Fruit fly (Drosophila melanogaster) whole organism, wandering third instar larva: ENCODE measurements around the gene Tango6.

Experiments used
- Abd-B ChIP-seq: fragments of >200 bp; optimal IDR thresholded peaks from 2 replicates; lab custom pipeline; 2017; ENCODE audit warnings: missing biosample characterization, missing genetic modification characterization
- CG32264 ChIP-seq: fragments of 200-800 bp; sonication (Bioruptor generic); optimal IDR thresholded peaks from 2 replicates; lab custom pipeline; 2016; ENCODE audit warnings: missing biosample characterization, missing genetic modification characterization
- CG9705 ChIP-seq: fragments of 200-800 bp; sonication (Bioruptor generic); optimal IDR thresholded peaks from 2 replicates; lab custom pipeline; 2018; ENCODE audit warnings: missing biosample characterization, mild to moderate bottlenecking, missing genetic modification characterization
- CrebA ChIP-seq: fragments of 200-800 bp; sonication (Bioruptor generic); optimal IDR thresholded peaks from 2 replicates; lab custom pipeline; 2016; ENCODE audit warnings: missing biosample characterization, mild to moderate bottlenecking, missing genetic modification characterization, borderline replicate concordance
- Dfd ChIP-seq: fragments of >200 bp; optimal IDR thresholded peaks from 2 replicates; lab custom pipeline; 2017; ENCODE audit warnings: missing biosample characterization, missing genetic modification characterization
- Dif ChIP-seq: fragments of 200-275, 200-300 bp; sonication (Bioruptor generic); optimal IDR thresholded peaks from 2 replicates; lab custom pipeline; 2018; ENCODE audit warnings: missing biosample characterization, missing genetic modification characterization; ENCODE audit not compliant: partially characterized antibody
- GATAd ChIP-seq: sonication (Bioruptor generic); optimal IDR thresholded peaks from 2 replicates; lab custom pipeline; 2016; ENCODE audit warnings: missing biosample characterization, missing genetic modification characterization
- HLH106 ChIP-seq: fragments of 200-800 bp; optimal IDR thresholded peaks from 3 replicates; lab custom pipeline; 2019; ENCODE audit warnings: missing biosample characterization, mild to moderate bottlenecking, missing genetic modification characterization, moderate library complexity
- Hnf4 ChIP-seq: fragments of 200-800 bp; sonication (Bioruptor generic); optimal IDR thresholded peaks from 2 replicates; lab custom pipeline; 2016; ENCODE audit warnings: missing biosample characterization, mild to moderate bottlenecking, missing genetic modification characterization
- Hr78 ChIP-seq: fragments of >200 bp; optimal IDR thresholded peaks from 2 replicates; lab custom pipeline; 2017; ENCODE audit warnings: missing biosample characterization, missing genetic modification characterization
- Hr83 ChIP-seq: fragments of 200-300 bp; sonication (Bioruptor generic); optimal IDR thresholded peaks from 2 replicates; lab custom pipeline; 2016; ENCODE audit warnings: missing biosample characterization, mild to moderate bottlenecking, missing genetic modification characterization, moderate library complexity; ENCODE audit not compliant: poor library complexity, severe bottlenecking
- Jra ChIP-seq: sonication (Bioruptor generic); optimal IDR thresholded peaks from 2 replicates; lab custom pipeline; 2016; ENCODE audit warnings: missing biosample characterization, missing genetic modification characterization
- Mio ChIP-seq: sonication (Bioruptor generic); optimal IDR thresholded peaks from 2 replicates; lab custom pipeline; 2016; ENCODE audit warnings: missing biosample characterization, missing genetic modification characterization
- Myc ChIP-seq: fragments of >200 bp; optimal IDR thresholded peaks from 2 replicates; lab custom pipeline; 2017
- N ChIP-seq: fragments of >200 bp; optimal IDR thresholded peaks from 2 replicates; lab custom pipeline; 2018; ENCODE audit warnings: missing biosample characterization, missing external identifiers, missing genetic modification characterization
- OdsH ChIP-seq: fragments of 200-800 bp; sonication (Bioruptor generic); optimal IDR thresholded peaks from 2 replicates; lab custom pipeline; 2016; ENCODE audit warnings: missing biosample characterization, mild to moderate bottlenecking, missing genetic modification characterization
- Rel ChIP-seq, 2 experiments: fragments of 200-800 bp; sonication (Bioruptor generic) in 1 of 2; optimal IDR thresholded peaks; 2 replicates in 1 of 2; 3 replicates in 1 of 2; lab custom pipeline; 2016 to 2019; ENCODE audit warnings: mild to moderate bottlenecking in 2 of 2, missing biosample characterization in 2 of 2, missing genetic modification characterization in 2 of 2, moderate library complexity in 1 of 2
- Sp1 ChIP-seq: fragments of 200-800 bp; sonication (Bioruptor generic); optimal IDR thresholded peaks from 3 replicates; lab custom pipeline; 2019; ENCODE audit warnings: missing biosample characterization, mild to moderate bottlenecking, missing genetic modification characterization, moderate library complexity
- Vsx2 ChIP-seq: fragments of 200-300, 225-300 bp; sonication (Bioruptor generic); optimal IDR thresholded peaks from 2 replicates; lab custom pipeline; 2018; ENCODE audit warnings: missing biosample characterization, missing genetic modification characterization; ENCODE audit not compliant: partially characterized antibody
- br ChIP-seq: fragments of 200-800 bp; sonication (Bioruptor generic); optimal IDR thresholded peaks from 2 replicates; lab custom pipeline; 2016; ENCODE audit warnings: missing biosample characterization, missing genetic modification characterization
- brk ChIP-seq: fragments of 200-800 bp; sonication (Bioruptor generic); optimal IDR thresholded peaks from 2 replicates; lab custom pipeline; 2016; ENCODE audit warnings: missing biosample characterization, mild to moderate bottlenecking, missing genetic modification characterization
- dl ChIP-seq, 2 experiments: fragments of 175-275, 200-275 bp in 1 of 2; fragments of 200-275 bp in 1 of 2; sonication (Bioruptor generic); optimal IDR thresholded peaks; lab custom pipeline; 2018; ENCODE audit warnings: mild to moderate bottlenecking in 2 of 2, missing biosample characterization in 2 of 2, missing genetic modification characterization in 2 of 2, moderate library complexity in 2 of 2; ENCODE audit not compliant: partially characterized antibody in 2 of 2, insufficient read depth in 1 of 2
- dmrt93B ChIP-seq: fragments of 200-800 bp; sonication (Bioruptor generic); optimal IDR thresholded peaks from 2 replicates; lab custom pipeline; 2018; ENCODE audit warnings: missing biosample characterization, mild to moderate bottlenecking, missing genetic modification characterization
- dsf ChIP-seq: sonication (Bioruptor generic); optimal IDR thresholded peaks from 2 replicates; lab custom pipeline; 2016; ENCODE audit warnings: missing biosample characterization, missing genetic modification characterization, borderline replicate concordance
- ey ChIP-seq: fragments of 200-800 bp; sonication (Bioruptor generic); optimal IDR thresholded peaks from 2 replicates; lab custom pipeline; 2016; ENCODE audit warnings: missing biosample characterization, missing genetic modification characterization
- foxo ChIP-seq, 2 experiments: fragments of 200-800 bp; sonication (Bioruptor generic); optimal IDR thresholded peaks; 2 replicates in 1 of 2; 3 replicates in 1 of 2; lab custom pipeline; 2016 to 2017; ENCODE audit warnings: missing biosample characterization in 2 of 2, missing genetic modification characterization in 2 of 2
- fru ChIP-seq: fragments of 200-800 bp; sonication (Bioruptor generic); optimal IDR thresholded peaks from 3 replicates; lab custom pipeline; 2016; ENCODE audit warnings: missing biosample characterization, mild to moderate bottlenecking, missing genetic modification characterization
- h ChIP-seq: fragments of 200-800 bp; sonication (Bioruptor generic); optimal IDR thresholded peaks from 3 replicates; lab custom pipeline; 2016; ENCODE audit warnings: missing biosample characterization, mild to moderate bottlenecking, missing genetic modification characterization
- jim ChIP-seq: fragments of 175-275, 200-325 bp; sonication (Bioruptor generic); optimal IDR thresholded peaks from 2 replicates; lab custom pipeline; 2016; ENCODE audit warnings: missing biosample characterization, mild to moderate bottlenecking, missing genetic modification characterization
- lola ChIP-seq: fragments of >200 bp; optimal IDR thresholded peaks from 2 replicates; lab custom pipeline; 2017; ENCODE audit warnings: missing biosample characterization, missing genetic modification characterization
- pan ChIP-seq: fragments of >200 bp; optimal IDR thresholded peaks from 2 replicates; lab custom pipeline; 2017
- psq ChIP-seq: fragments of 200-800 bp; sonication (Bioruptor generic); optimal IDR thresholded peaks from 3 replicates; lab custom pipeline; 2017; ENCODE audit warnings: missing biosample characterization, mild to moderate bottlenecking, missing genetic modification characterization, moderate library complexity
- rgr ChIP-seq: fragments of 200-800 bp; sonication (Bioruptor generic); optimal IDR thresholded peaks from 3 replicates; lab custom pipeline; 2016; ENCODE audit warnings: missing biosample characterization, mild to moderate bottlenecking, missing genetic modification characterization
- sage ChIP-seq: fragments of 200-800 bp; sonication (Bioruptor generic); optimal IDR thresholded peaks from 2 replicates; lab custom pipeline; 2016; ENCODE audit warnings: missing biosample characterization, mild to moderate bottlenecking, missing genetic modification characterization
- sv ChIP-seq: fragments of 200-800 bp; sonication (Bioruptor generic); optimal IDR thresholded peaks from 3 replicates; lab custom pipeline; 2016; ENCODE audit warnings: missing biosample characterization, missing genetic modification characterization
- tai ChIP-seq: sonication (Bioruptor generic); optimal IDR thresholded peaks from 2 replicates; lab custom pipeline; 2016; ENCODE audit warnings: missing biosample characterization, missing genetic modification characterization
- usp ChIP-seq: fragments of >200 bp; optimal IDR thresholded peaks from 2 replicates; lab custom pipeline; 2017; ENCODE audit warnings: missing biosample characterization, missing genetic modification characterization
- woc ChIP-seq: sonication (Bioruptor generic); optimal IDR thresholded peaks from 2 replicates; lab custom pipeline; 2016; ENCODE audit warnings: missing biosample characterization, mild to moderate bottlenecking, missing genetic modification characterization

Tango6 gene

DNA sequence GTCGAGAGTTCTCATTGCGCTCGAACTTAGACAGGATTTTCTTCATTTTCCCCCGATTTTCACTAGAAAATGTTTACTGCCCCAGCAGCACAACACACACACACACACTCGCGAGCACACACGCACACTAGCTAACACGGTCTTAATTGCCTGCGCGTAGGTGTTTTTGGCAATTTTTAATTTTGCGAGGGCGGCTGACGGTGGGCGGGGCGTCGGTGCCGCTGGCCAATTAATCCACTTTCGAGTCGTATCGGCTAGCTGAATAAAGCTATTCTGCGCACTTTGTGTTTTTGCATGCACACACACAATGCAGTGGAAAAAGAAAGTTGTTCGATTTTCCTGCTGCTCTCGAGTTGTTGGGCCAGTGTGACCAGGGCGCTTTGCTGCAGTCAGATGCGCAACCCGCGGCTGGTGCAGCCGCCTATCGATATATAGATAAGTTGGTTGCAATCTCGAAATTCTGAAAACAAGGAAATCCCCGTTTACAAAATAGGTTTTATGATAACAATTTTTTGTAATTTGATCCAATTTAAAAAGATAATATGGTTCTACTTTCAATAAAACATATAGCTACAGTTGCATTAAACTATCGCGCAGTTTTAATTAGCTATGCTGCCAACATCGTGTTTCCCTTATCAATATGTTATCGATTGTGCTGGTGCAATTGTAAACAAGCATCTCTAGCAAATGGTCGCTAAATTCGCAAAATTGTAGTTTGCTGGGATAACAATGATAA, at the start of gene Tango6, which contains the start of gene Nak:
Tango6 (plus strand) TSS at position 659 of the 736 bp plus-strand sequence.
Nak (minus strand) TSS at position 375 of the 736 bp plus-strand sequence.
- peak; percentile 36 for TF ChIP-seq Hnf4 (GFP tag; lab: Kevin White, UChicago)
- peak; percentile 18 for TF ChIP-seq HLH106 (tag; lab: Kevin White, UChicago)
- TF ChIP-seq Hr78 = no peak
- peak; percentile 15 for TF ChIP-seq psq (GFP tag; lab: Kevin White, UChicago)
- peak; percentile 58 for TF ChIP-seq GATAd (GFP tag; lab: Kevin White, UChicago)
- TF ChIP-seq dl (GFP tag; optimal IDR thresholded peaks at IDR 0.05; lab: Kevin White, UChicago; ENCODE audit: insufficient read depth in 1 of 2, partially characterized antibody in 2 of 2) = no peak
- peak; percentile 11 for TF ChIP-seq OdsH (GFP tag; lab: Kevin White, UChicago)
- no peak for TF ChIP-seq Dif
- peak; percentile 16 for TF ChIP-seq dmrt93B
- TF ChIP-seq ey (GFP tag; lab: Kevin White, UChicago) = peak; percentile 11
- TF ChIP-seq CG32264 (GFP tag; lab: Kevin White, UChicago) = no peak
- peak; percentile 24 for TF ChIP-seq Hr83 (GFP tag; lab: Kevin White, UChicago)
- TF ChIP-seq dsf = peak; percentile 30
- TF ChIP-seq sage (GFP tag; lab: Kevin White, UChicago) = no peak
- TF ChIP-seq pan (lab: Kevin White, UChicago) = no peak
- peak; percentile 78 for TF ChIP-seq Myc (lab: Kevin White, UChicago)
- TF ChIP-seq woc (GFP tag; lab: Kevin White, UChicago) = peak; percentile 86
- no peak for TF ChIP-seq Dfd (GFP tag; lab: Kevin White, UChicago)
- TF ChIP-seq rgr = peak; percentile 50
- TF ChIP-seq h (GFP tag; lab: Kevin White, UChicago) = peak; percentile 60
- peak; percentile 22 for TF ChIP-seq br (GFP tag; lab: Kevin White, UChicago)
- TF ChIP-seq Mio (GFP tag; lab: Kevin White, UChicago) = no peak
- peak; percentile 27 for TF ChIP-seq sv (GFP tag; lab: Kevin White, UChicago)
- TF ChIP-seq Sp1 (GFP tag; lab: Kevin White, UChicago) = peak; percentile 51
- TF ChIP-seq Jra (GFP tag; lab: Kevin White, UChicago) = peak; percentile 70
- TF ChIP-seq CrebA (GFP tag; lab: Kevin White, UChicago) = no peak
- no peak for TF ChIP-seq Abd-B
- TF ChIP-seq fru (GFP tag; lab: Kevin White, UChicago) = peak; percentile 67
- TF ChIP-seq Rel (GFP tag; optimal IDR thresholded peaks at IDR 0.05; lab: Kevin White, UChicago) = no peak
- peak; percentile 66 for TF ChIP-seq Rel (tag; optimal IDR thresholded peaks at IDR 0.05; lab: Kevin White, UChicago)
- TF ChIP-seq Vsx2 (GFP tag; lab: Kevin White, UChicago) = peak; percentile 95
- TF ChIP-seq N (GFP tag; lab: Kevin White, UChicago) = no peak
- TF ChIP-seq usp (GFP tag; lab: Kevin White, UChicago) = no peak
- TF ChIP-seq brk (GFP tag; lab: Kevin White, UChicago) = no peak
- no peak for TF ChIP-seq tai (GFP tag; lab: Kevin White, UChicago)
- no peak for TF ChIP-seq jim (GFP tag; lab: Kevin White, UChicago)
- TF ChIP-seq CG9705 (GFP tag; lab: Kevin White, UChicago) = peak; percentile 29
- TF ChIP-seq lola (GFP tag; lab: Kevin White, UChicago) = no peak
- peak in 1 of 2 experiments; percentile 50 for TF ChIP-seq foxo (GFP tag; optimal IDR thresholded peaks at IDR 0.05; lab: Kevin White, UChicago)
- TF ChIP-seq, all 38 proteins: peak for 22

- TF ChIP-seq CG9705 (GFP tag; lab: Kevin White, UChicago) = no peak
These were observed 49.4 kb upstream of the Tango6 start for dm6 chr2L:18919474-18919873.
